Fruit fly (Drosophila melanogaster) Kc167 (cell line): Measurements from ENCODE around the gene Gr39b.

Source experiments
- Myc ChIP-seq: fragments of >200 bp; optimal IDR thresholded peaks from 2 replicates; lab custom pipeline; 2017; ENCODE audit warnings: missing external identifiers
- Sin3A ChIP-seq: fragments of >200 bp; optimal IDR thresholded peaks from 2 replicates; lab custom pipeline; 2018; ENCODE audit warnings: missing external identifiers
- h ChIP-seq: fragments of >200 bp; optimal IDR thresholded peaks from 3 replicates; lab custom pipeline; 2018; ENCODE audit warnings: missing external identifiers
- insv ChIP-seq: fragments of >200 bp; optimal IDR thresholded peaks from 3 replicates; lab custom pipeline; 2018; ENCODE audit warnings: missing external identifiers
- psq ChIP-seq: fragments of >200 bp; optimal IDR thresholded peaks from 2 replicates; lab custom pipeline; 2017; ENCODE audit warnings: missing external identifiers
- ttk ChIP-seq: sonication (Bioruptor generic); optimal IDR thresholded peaks from 2 replicates; lab custom pipeline; 2017; ENCODE audit warnings: missing external identifiers

The Gr39b gene

dm6 chr2L:21329353-21329752 is 40.2 kb downstream of the Gr39b start:
- TF ChIP-seq h (lab: Kevin White, UChicago) (no peak), ttk (no peak), Sin3A (lab: Kevin White, UChicago) (no peak), insv (lab: Kevin White, UChicago) (no peak)

- no peak for TF ChIP-seq Myc (lab: Kevin White, UChicago)
- TF ChIP-seq psq (lab: Kevin White, UChicago) = no peak
- TF ChIP-seq ttk = no peak
- TF ChIP-seq insv (lab: Kevin White, UChicago) = no peak
- TF ChIP-seq h (lab: Kevin White, UChicago) = no peak
- TF ChIP-seq Sin3A (lab: Kevin White, UChicago) = no peak
These were observed 45.0 kb downstream of the Gr39b start for dm6 chr2L:21324438-21324890.

- no peak for TF ChIP-seq insv (lab: Kevin White, UChicago)
- no peak for TF ChIP-seq psq (lab: Kevin White, UChicago)
- TF ChIP-seq Myc (lab: Kevin White, UChicago) = no peak
- TF ChIP-seq ttk = no peak
- no peak for TF ChIP-seq Sin3A (lab: Kevin White, UChicago)
- no peak for TF ChIP-seq h (lab: Kevin White, UChicago)
These were observed 47.3 kb downstream of the Gr39b start for dm6 chr2L:21322161-21322560.
